Fruit fly (Drosophila melanogaster) whole organism, wandering third instar larva: Measurements from ENCODE around the gene CG6204.

Source experiments
- CG32264 ChIP-seq: fragments of 200-800 bp; sonication (Bioruptor generic); optimal IDR thresholded peaks from 2 replicates; lab custom pipeline; 2016; ENCODE audit warnings: missing biosample characterization, missing genetic modification characterization
- Dfd ChIP-seq: fragments of >200 bp; optimal IDR thresholded peaks from 2 replicates; lab custom pipeline; 2017; ENCODE audit warnings: missing biosample characterization, missing genetic modification characterization
- GATAd ChIP-seq: sonication (Bioruptor generic); optimal IDR thresholded peaks from 2 replicates; lab custom pipeline; 2016; ENCODE audit warnings: missing biosample characterization, missing genetic modification characterization
- Hr78 ChIP-seq: fragments of >200 bp; optimal IDR thresholded peaks from 2 replicates; lab custom pipeline; 2017; ENCODE audit warnings: missing biosample characterization, missing genetic modification characterization
- Jra ChIP-seq: sonication (Bioruptor generic); optimal IDR thresholded peaks from 2 replicates; lab custom pipeline; 2016; ENCODE audit warnings: missing biosample characterization, missing genetic modification characterization
- Myc ChIP-seq: fragments of >200 bp; optimal IDR thresholded peaks from 2 replicates; lab custom pipeline; 2017
- OdsH ChIP-seq: fragments of 200-800 bp; sonication (Bioruptor generic); optimal IDR thresholded peaks from 2 replicates; lab custom pipeline; 2016; ENCODE audit warnings: missing biosample characterization, mild to moderate bottlenecking, missing genetic modification characterization
- Sp1 ChIP-seq: fragments of 200-800 bp; sonication (Bioruptor generic); optimal IDR thresholded peaks from 3 replicates; lab custom pipeline; 2019; ENCODE audit warnings: missing biosample characterization, mild to moderate bottlenecking, missing genetic modification characterization, moderate library complexity
- dmrt93B ChIP-seq: fragments of 200-800 bp; sonication (Bioruptor generic); optimal IDR thresholded peaks from 2 replicates; lab custom pipeline; 2018; ENCODE audit warnings: missing biosample characterization, mild to moderate bottlenecking, missing genetic modification characterization
- foxo ChIP-seq, 2 experiments: fragments of 200-800 bp; sonication (Bioruptor generic); optimal IDR thresholded peaks; 2 replicates in 1 of 2; 3 replicates in 1 of 2; lab custom pipeline; 2016 to 2017; ENCODE audit warnings: missing biosample characterization in 2 of 2, missing genetic modification characterization in 2 of 2
- fru ChIP-seq: fragments of 200-800 bp; sonication (Bioruptor generic); optimal IDR thresholded peaks from 3 replicates; lab custom pipeline; 2016; ENCODE audit warnings: missing biosample characterization, mild to moderate bottlenecking, missing genetic modification characterization
- h ChIP-seq: fragments of 200-800 bp; sonication (Bioruptor generic); optimal IDR thresholded peaks from 3 replicates; lab custom pipeline; 2016; ENCODE audit warnings: missing biosample characterization, mild to moderate bottlenecking, missing genetic modification characterization
- sv ChIP-seq: fragments of 200-800 bp; sonication (Bioruptor generic); optimal IDR thresholded peaks from 3 replicates; lab custom pipeline; 2016; ENCODE audit warnings: missing biosample characterization, missing genetic modification characterization
- usp ChIP-seq: fragments of >200 bp; optimal IDR thresholded peaks from 2 replicates; lab custom pipeline; 2017; ENCODE audit warnings: missing biosample characterization, missing genetic modification characterization

DNA sequence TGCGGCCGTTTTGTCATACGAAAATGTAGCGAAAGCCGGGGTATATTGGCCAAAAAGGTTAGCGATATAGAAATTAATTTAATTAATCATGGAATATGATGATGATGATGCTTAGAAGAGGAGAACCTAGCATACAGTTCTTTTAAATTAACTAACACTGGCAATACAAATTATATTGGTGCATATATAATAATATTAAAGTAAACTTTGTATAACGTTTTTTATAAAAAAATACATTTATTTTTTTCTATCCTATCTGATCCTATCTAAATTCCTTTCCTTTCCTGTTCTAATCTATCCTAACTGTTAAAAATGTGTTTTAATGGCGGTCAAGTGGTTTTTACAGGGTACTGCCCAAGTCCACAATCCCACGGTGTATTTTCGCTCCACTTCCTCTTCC is 12.3 kb downstream of the CG6204 start:
- TF ChIP-seq dmrt93B (GFP tag; lab: Kevin White, UChicago) (peak; percentile 50), CG32264 (GFP tag; lab: Kevin White, UChicago) (no peak), foxo (GFP tag; optimal IDR thresholded peaks at IDR 0.05; lab: Kevin White, UChicago) (peak in 1 of 2 experiments; percentile 53), fru (no peak), Myc (lab: Kevin White, UChicago) (no peak), Hr78 (GFP tag; lab: Kevin White, UChicago) (no peak), Dfd (GFP tag; lab: Kevin White, UChicago) (no peak), h (no peak), Sp1 (GFP tag; lab: Kevin White, UChicago) (peak; percentile 43), sv (no peak), usp (no peak), Jra (GFP tag; lab: Kevin White, UChicago) (no peak), GATAd (no peak), OdsH (peak; percentile 23)
